Worm (Caenorhabditis elegans): ENCODE measurements around the gene col-148.

ce11 chrV:10270214-10270613 is 28.7 kb downstream of the col-148 start, which contains the start of gene ric-4:
- TF ChIP-seq fkh-10 (GFP tag; optimal IDR thresholded peaks at IDR 0.05) (no peak), unc-39 (tag; optimal IDR thresholded peaks at IDR 0.05) (no peak), pqm-1 (tag; optimal IDR thresholded peaks at IDR 0.05) (no peak), egl-27 (tag; optimal IDR thresholded peaks at IDR 0.05) (no peak), Y105C5A.15 (GFP tag; IDR thresholded peaks at IDR 0.05) (no peak), set-16 (GFP tag; IDR thresholded peaks at IDR 0.05) (no peak), lin-13 (GFP tag; optimal IDR thresholded peaks at IDR 0.05) (no peak), skn-1 (tag; optimal IDR thresholded peaks at IDR 0.05) (no peak), lsy-2 (tag; optimal IDR thresholded peaks at IDR 0.05) (no peak), ztf-11 (tag; optimal IDR thresholded peaks at IDR 0.05) (no peak), hmg-1.1 (GFP tag; IDR thresholded peaks at IDR 0.05) (no peak)

Data from whole organism, L4 larva.